Worm (Caenorhabditis elegans) whole organism, L3 larva: Measurements from ENCODE around the gene ama-1.

Experiments
- ZK546.5 ChIP-seq: sonication (generic microtip); optimal IDR thresholded peaks from 2 replicates; lab custom pipeline; 2017; ENCODE audit warnings: missing biosample characterization, missing genetic modification characterization
- daf-12 ChIP-seq: fragments of 150-350 bp; optimal IDR thresholded peaks from 2 replicates; lab custom pipeline; 2014; ENCODE audit warnings: missing biosample characterization, missing genetic modification reagents, missing genetic modification characterization
- egl-27 ChIP-seq: sonication (generic microtip); optimal IDR thresholded peaks from 4 replicates; lab custom pipeline; 2017; ENCODE audit warnings: missing biosample characterization, missing genetic modification reagents, missing genetic modification characterization
- egl-5 ChIP-seq: fragments of 150-350 bp; optimal IDR thresholded peaks from 2 replicates; lab custom pipeline; 2017; ENCODE audit warnings: missing biosample characterization, missing genetic modification reagents, missing genetic modification characterization, inconsistent platforms
- elt-1 ChIP-seq: fragments of 150-350 bp; optimal IDR thresholded peaks from 2 replicates; lab custom pipeline; 2014; ENCODE audit warnings: missing biosample characterization, missing genetic modification characterization
- elt-2 ChIP-seq: sonication (generic microtip); optimal IDR thresholded peaks from 2 replicates; lab custom pipeline; 2016; ENCODE audit warnings: missing genetic modification reagents, mild to moderate bottlenecking, missing genetic modification characterization, missing compliant biosample characterization
- fkh-10 ChIP-seq: sonication (generic microtip); optimal IDR thresholded peaks from 2 replicates; lab custom pipeline; 2017; ENCODE audit warnings: missing biosample characterization, missing genetic modification reagents, missing genetic modification characterization
- fkh-2 ChIP-seq: fragments of 150-350 bp; optimal IDR thresholded peaks from 2 replicates; lab custom pipeline; 2014; ENCODE audit warnings: missing biosample characterization, missing genetic modification reagents, missing genetic modification characterization
- hmg-11 ChIP-seq: sonication (generic microtip); optimal IDR thresholded peaks from 2 replicates; lab custom pipeline; 2016; ENCODE audit warnings: missing genetic modification characterization, missing compliant biosample characterization
- lin-15B ChIP-seq: fragments of 150-350 bp; optimal IDR thresholded peaks from 2 replicates; lab custom pipeline; 2014; ENCODE audit warnings: missing biosample characterization, missing genetic modification characterization
- lin-39 ChIP-seq: fragments of 150-350 bp; optimal IDR thresholded peaks from 2 replicates; lab custom pipeline; 2018; ENCODE audit warnings: missing biosample characterization, missing genetic modification reagents, missing genetic modification characterization
- lsy-12 ChIP-seq: sonication (generic microtip); optimal IDR thresholded peaks from 2 replicates; lab custom pipeline; 2016; ENCODE audit warnings: mild to moderate bottlenecking, missing genetic modification characterization, missing compliant biosample characterization
- nfya-1 ChIP-seq: sonication (generic microtip); optimal IDR thresholded peaks from 2 replicates; lab custom pipeline; 2017; ENCODE audit warnings: missing genetic modification characterization, mild to moderate bottlenecking, missing compliant biosample characterization, antibody characterized with exemption, moderate library complexity; ENCODE audit not compliant: insufficient read depth
- nhr-12 ChIP-seq: fragments of 150-350 bp; optimal IDR thresholded peaks from 2 replicates; lab custom pipeline; 2014; ENCODE audit warnings: missing biosample characterization, missing genetic modification characterization
- nhr-23 ChIP-seq: fragments of 150-350 bp; optimal IDR thresholded peaks from 2 replicates; lab custom pipeline; 2014; ENCODE audit warnings: missing biosample characterization, missing genetic modification reagents, missing genetic modification characterization
- nhr-237 ChIP-seq: fragments of 150-350 bp; optimal IDR thresholded peaks from 2 replicates; lab custom pipeline; 2014; ENCODE audit warnings: missing biosample characterization, missing genetic modification characterization
- nhr-25 ChIP-seq: sonication (generic microtip); optimal IDR thresholded peaks from 2 replicates; lab custom pipeline; 2017; ENCODE audit warnings: missing biosample characterization, missing genetic modification characterization
- nhr-28 ChIP-seq: fragments of 150-350 bp; optimal IDR thresholded peaks from 2 replicates; lab custom pipeline; 2014; ENCODE audit warnings: missing biosample characterization, missing genetic modification characterization
- nhr-67 ChIP-seq: fragments of 150-350 bp; optimal IDR thresholded peaks from 2 replicates; lab custom pipeline; 2014; ENCODE audit warnings: missing biosample characterization, missing genetic modification characterization
- nhr-77 ChIP-seq: fragments of 150-350 bp; optimal IDR thresholded peaks from 2 replicates; lab custom pipeline; 2014; ENCODE audit warnings: missing biosample characterization, missing genetic modification characterization
- pha-4 ChIP-seq: fragments of 150-350 bp; optimal IDR thresholded peaks from 2 replicates; lab custom pipeline; 2014; ENCODE audit warnings: missing biosample characterization, missing genetic modification reagents, missing genetic modification characterization
- pqm-1 ChIP-seq: fragments of 150-350 bp; optimal IDR thresholded peaks from 2 replicates; lab custom pipeline; 2017; ENCODE audit warnings: missing biosample characterization, missing genetic modification characterization, inconsistent platforms
- sea-2 ChIP-seq: fragments of 150-350 bp; sonication (generic microtip); optimal IDR thresholded peaks from 4 replicates; lab custom pipeline; 2014; ENCODE audit warnings: missing biosample characterization, missing genetic modification reagents, missing genetic modification characterization
- skn-1 ChIP-seq: fragments of 150-350 bp; optimal IDR thresholded peaks from 2 replicates; lab custom pipeline; 2014; ENCODE audit warnings: missing biosample characterization, missing genetic modification characterization
- unc-39 ChIP-seq: sonication (generic microtip); optimal IDR thresholded peaks from 4 replicates; lab custom pipeline; 2017; ENCODE audit warnings: missing biosample characterization, missing genetic modification characterization
- unc-62 ChIP-seq: fragments of 150-350 bp; sonication (generic microtip); optimal IDR thresholded peaks from 4 replicates; lab custom pipeline; 2014; ENCODE audit warnings: missing biosample characterization, missing genetic modification reagents, missing genetic modification characterization
- zag-1 ChIP-seq: fragments of 150-350 bp; optimal IDR thresholded peaks from 2 replicates; lab custom pipeline; 2014; ENCODE audit warnings: missing biosample characterization, missing genetic modification characterization
- ztf-11 ChIP-seq: fragments of 150-350 bp; optimal IDR thresholded peaks from 2 replicates; lab custom pipeline; 2014; ENCODE audit warnings: missing biosample characterization, missing genetic modification characterization
- ztf-4 ChIP-seq: fragments of 150-350 bp; optimal IDR thresholded peaks from 2 replicates; lab custom pipeline; 2014; ENCODE audit warnings: missing biosample characterization, missing genetic modification characterization

ama-1 gene

DNA sequence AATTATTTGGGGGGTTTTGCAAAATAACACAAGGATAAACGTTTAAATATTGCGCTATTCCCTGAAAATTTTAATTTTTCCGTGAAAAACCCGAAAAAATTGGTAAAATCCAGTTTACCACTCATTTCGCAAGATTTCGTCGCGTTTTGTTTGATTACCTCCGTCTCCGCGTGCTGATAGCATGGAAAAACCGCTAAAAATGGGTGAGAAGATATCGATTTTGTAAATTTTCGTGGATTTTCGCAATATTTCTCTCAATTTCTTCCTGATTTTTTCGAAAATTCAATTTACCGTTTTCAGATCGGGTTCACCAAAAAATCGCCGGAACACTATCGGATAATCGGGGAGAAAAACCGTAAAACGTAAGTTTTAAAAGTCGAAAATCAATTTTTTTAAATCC, at the start of gene ama-1:
Gene ama-1, plus strand, starts transcription at position 301 of the 400 bp plus-strand sequence.
- no peak for TF ChIP-seq nhr-77 (tag; lab: Kevin White, UChicago)
- TF ChIP-seq pha-4 (tag; lab: Kevin White, UChicago) = no peak
- TF ChIP-seq nhr-25 (tag; lab: Kevin White, UChicago) = no peak
- TF ChIP-seq ztf-11 (tag; lab: Kevin White, UChicago) = no peak
- no peak for TF ChIP-seq elt-1 (tag; lab: Kevin White, UChicago)
- TF ChIP-seq zag-1 (tag; lab: Kevin White, UChicago) = no peak
- no peak for TF ChIP-seq fkh-10 (GFP tag; lab: Kevin White, UChicago)
- no peak for TF ChIP-seq lsy-12
- no peak for TF ChIP-seq pqm-1 (tag; lab: Kevin White, UChicago)
- no peak for TF ChIP-seq ZK546.5 (tag; lab: Kevin White, UChicago)
- TF ChIP-seq, all 47 proteins: peak for 0

DNA sequence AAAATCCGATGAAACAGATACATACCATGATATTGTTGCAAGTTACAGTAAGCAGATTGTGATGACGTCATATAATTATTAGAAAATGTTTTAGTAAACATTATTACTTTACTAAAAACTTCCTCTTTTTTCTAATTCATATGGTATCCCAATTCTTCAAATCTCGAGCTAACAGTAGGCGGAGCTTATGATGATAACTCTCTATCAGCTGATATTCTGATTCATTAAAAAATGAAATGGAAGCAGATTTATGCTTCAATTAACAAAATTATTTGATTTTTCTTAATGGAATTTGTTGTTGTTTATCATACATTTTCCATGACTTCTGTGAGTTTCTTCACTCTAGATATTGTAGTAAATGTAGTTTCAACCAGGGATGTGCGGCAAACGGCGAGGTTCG, 43.6 kb upstream of the ama-1 start, which contains the start of gene pax-2:
Gene pax-2, minus strand, starts transcription at position 101 of the 400 bp plus-strand sequence.
- TF ChIP-seq nhr-67 (tag; lab: Kevin White, UChicago) = no peak
- TF ChIP-seq fkh-2 (tag; lab: Kevin White, UChicago) = no peak
- no peak for TF ChIP-seq ztf-4 (tag; lab: Kevin White, UChicago)
- no peak for TF ChIP-seq pqm-1 (tag; lab: Kevin White, UChicago)
- no peak for TF ChIP-seq nhr-237 (tag; lab: Kevin White, UChicago)
- TF ChIP-seq nhr-28 (tag; lab: Kevin White, UChicago) = no peak
- TF ChIP-seq lin-39 (tag; lab: Kevin White, UChicago) = no peak
- TF ChIP-seq nhr-25 (tag; lab: Kevin White, UChicago) = no peak
- TF ChIP-seq unc-39 (tag; lab: Kevin White, UChicago) = no peak
- no peak for TF ChIP-seq daf-12 (tag; lab: Kevin White, UChicago)
- no peak for TF ChIP-seq pha-4 (tag; lab: Kevin White, UChicago)
- no peak for TF ChIP-seq nfya-1 (tag; lab: Kevin White, UChicago)
- TF ChIP-seq hmg-11 = no peak
- TF ChIP-seq zag-1 (tag; lab: Kevin White, UChicago) = no peak
- TF ChIP-seq elt-1 (tag; lab: Kevin White, UChicago) = no peak
- TF ChIP-seq fkh-10 (GFP tag; lab: Kevin White, UChicago) = no peak
- TF ChIP-seq ZK546.5 (tag; lab: Kevin White, UChicago) = no peak
- TF ChIP-seq elt-2 (tag; lab: Kevin White, UChicago) = no peak

DNA sequence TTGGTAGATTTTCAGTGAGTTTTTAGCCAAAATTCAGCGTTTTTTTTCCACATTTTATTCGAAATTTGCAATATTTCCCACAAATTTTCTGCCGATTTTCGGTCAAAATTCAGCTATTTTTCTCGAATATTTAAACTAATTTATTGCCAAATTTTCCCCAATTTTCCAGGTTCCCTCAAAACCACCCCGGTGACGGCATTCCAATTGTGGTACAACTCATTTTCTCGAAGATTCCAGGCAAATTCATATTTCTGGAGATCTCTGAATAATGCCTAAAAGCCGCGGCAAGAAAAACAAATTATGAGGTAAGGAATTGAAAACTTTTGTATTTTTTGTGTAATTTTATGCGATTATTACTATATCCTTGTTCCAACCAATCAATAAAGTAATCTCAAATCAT, 40.8 kb upstream of the ama-1 start, which contains the start of gene osgn-1:
Gene osgn-1, plus strand, starts transcription at position 301 of the 400 bp plus-strand sequence.
- TF ChIP-seq nhr-237 (tag; lab: Kevin White, UChicago) = no peak
- no peak for TF ChIP-seq unc-62 (GFP tag; lab: Kevin White, UChicago)
- no peak for TF ChIP-seq unc-39 (tag; lab: Kevin White, UChicago)
- no peak for TF ChIP-seq egl-5 (tag; lab: Kevin White, UChicago)
- TF ChIP-seq egl-27 (tag; lab: Kevin White, UChicago) = no peak
- no peak for TF ChIP-seq ztf-4 (tag; lab: Kevin White, UChicago)

DNA sequence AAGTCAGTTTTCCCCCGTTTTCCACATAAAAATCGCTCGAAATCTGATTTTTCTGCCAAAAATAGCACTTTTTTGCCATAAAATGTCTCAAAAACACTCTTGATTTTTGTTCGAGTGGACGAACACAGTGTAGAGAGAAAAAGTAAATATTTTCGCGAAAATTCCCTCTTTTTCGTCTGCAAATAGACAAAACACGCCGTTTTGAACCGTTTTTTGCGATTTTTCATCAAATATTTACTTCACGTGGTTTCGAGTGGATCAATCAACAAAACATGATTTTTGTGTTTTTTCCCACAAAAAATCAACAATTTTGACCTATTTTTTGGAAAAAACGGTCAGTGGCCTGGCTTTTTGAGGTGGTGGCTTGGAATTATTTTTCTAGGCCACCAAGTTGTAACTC, 38.8 kb upstream of the ama-1 start:
- TF ChIP-seq pha-4 (tag; lab: Kevin White, UChicago) (peak; percentile 98), sea-2 (no peak)

DNA sequence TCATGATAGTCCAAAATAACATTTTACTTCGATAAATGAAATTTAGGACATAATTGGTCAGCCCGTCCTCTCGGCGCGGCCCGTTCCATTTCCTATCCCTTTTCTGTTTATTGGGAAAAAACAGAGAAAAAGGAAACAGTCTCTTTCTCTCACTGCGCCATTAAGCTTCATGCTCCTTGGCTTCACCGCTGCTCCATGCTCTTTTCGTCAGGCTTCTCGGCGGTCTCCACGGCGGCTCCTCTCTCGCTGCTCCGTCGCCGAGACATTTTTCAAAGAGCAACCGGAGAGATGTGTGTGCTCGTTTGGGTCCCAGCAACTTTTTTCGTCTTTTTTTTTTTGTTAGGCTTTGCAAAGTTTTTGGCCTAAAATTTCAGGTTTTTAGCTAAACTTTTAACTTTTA, 37.0 kb upstream of the ama-1 start:
- TF ChIP-seq ztf-4 (tag; lab: Kevin White, UChicago) = no peak
- peak; percentile 15 for TF ChIP-seq lin-15B (tag; lab: Kevin White, UChicago)
- TF ChIP-seq nhr-12 (tag; lab: Kevin White, UChicago) = no peak
- TF ChIP-seq nfya-1 (tag; lab: Kevin White, UChicago) = peak; percentile 37
- no peak for TF ChIP-seq zag-1 (tag; lab: Kevin White, UChicago)
- TF ChIP-seq lin-39 (tag; lab: Kevin White, UChicago) = peak; percentile 34

DNA sequence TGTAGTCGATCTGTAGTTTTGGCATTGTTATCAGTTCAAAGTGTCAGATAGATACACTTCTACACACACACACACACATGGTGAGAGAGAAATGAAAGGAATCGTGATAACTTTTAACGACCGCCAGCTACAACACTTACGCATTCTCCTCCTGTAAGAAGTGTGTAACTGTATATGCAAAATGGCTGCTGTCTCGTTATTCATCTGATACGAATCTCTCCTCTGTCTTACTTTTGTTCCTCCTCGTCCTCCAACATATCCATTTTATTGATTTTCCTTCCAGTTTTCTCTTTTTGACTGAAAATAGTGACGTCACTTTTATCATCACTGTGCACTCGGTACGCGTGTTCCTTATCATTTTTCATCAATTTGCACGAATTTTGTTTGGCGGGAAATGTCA, 35.1 kb upstream of the ama-1 start:
- TF ChIP-seq pqm-1 (tag; lab: Kevin White, UChicago) (peak; percentile 74), elt-1 (tag; lab: Kevin White, UChicago) (no peak), zag-1 (tag; lab: Kevin White, UChicago) (no peak), nhr-23 (tag; lab: Kevin White, UChicago) (no peak), nhr-25 (tag; lab: Kevin White, UChicago) (peak; percentile 7), elt-2 (tag; lab: Kevin White, UChicago) (peak; percentile 83), skn-1 (tag; lab: Kevin White, UChicago) (peak; percentile 19), ZK546.5 (tag; lab: Kevin White, UChicago) (no peak)
